Fruit fly (Drosophila melanogaster) whole organism, pupa: Measurements from ENCODE around the gene PolG1.

Source experiments
- CG12605 ChIP-seq: fragments of 200-800 bp; sonication (Bioruptor generic); IDR thresholded peaks from 2 replicates; pipeline ENCODE4 v1.3.6; 2022; ENCODE audit warnings: missing biosample characterization, missing genetic modification characterization
- CG17806 ChIP-seq: fragments of 200-800 bp; sonication (Bioruptor generic); optimal IDR thresholded peaks from 2 replicates; lab custom pipeline; 2018; ENCODE audit warnings: missing biosample characterization, mild to moderate bottlenecking, missing genetic modification characterization, moderate library complexity
- CG4496 ChIP-seq: fragments of 200-800 bp; sonication (Bioruptor generic); IDR thresholded peaks from 3 replicates; pipeline ENCODE4 v1.3.6; 2022; ENCODE audit warnings: missing biosample characterization, missing genetic modification characterization
- D1 ChIP-seq: fragments of 200-800 bp; sonication (Bioruptor generic); optimal IDR thresholded peaks from 2 replicates; lab custom pipeline; 2018; ENCODE audit warnings: missing biosample characterization, mild to moderate bottlenecking, missing genetic modification characterization, moderate library complexity
- EcR ChIP-seq: fragments of 200-800 bp; sonication (Bioruptor generic); optimal IDR thresholded peaks from 3 replicates; lab custom pipeline; 2019; ENCODE audit warnings: missing biosample characterization, missing genetic modification characterization, mild to moderate bottlenecking, moderate library complexity, missing genetic modification reagents
- Snoo ChIP-seq: fragments of 200-800 bp; sonication (Bioruptor generic); optimal IDR thresholded peaks from 3 replicates; lab custom pipeline; 2017; ENCODE audit warnings: missing biosample characterization, mild to moderate bottlenecking, missing genetic modification characterization, inconsistent platforms
- gl ChIP-seq: fragments of 200-800 bp; sonication (Bioruptor generic); optimal IDR thresholded peaks from 2 replicates; lab custom pipeline; 2018; ENCODE audit warnings: missing biosample characterization, mild to moderate bottlenecking, missing genetic modification characterization

DNA sequence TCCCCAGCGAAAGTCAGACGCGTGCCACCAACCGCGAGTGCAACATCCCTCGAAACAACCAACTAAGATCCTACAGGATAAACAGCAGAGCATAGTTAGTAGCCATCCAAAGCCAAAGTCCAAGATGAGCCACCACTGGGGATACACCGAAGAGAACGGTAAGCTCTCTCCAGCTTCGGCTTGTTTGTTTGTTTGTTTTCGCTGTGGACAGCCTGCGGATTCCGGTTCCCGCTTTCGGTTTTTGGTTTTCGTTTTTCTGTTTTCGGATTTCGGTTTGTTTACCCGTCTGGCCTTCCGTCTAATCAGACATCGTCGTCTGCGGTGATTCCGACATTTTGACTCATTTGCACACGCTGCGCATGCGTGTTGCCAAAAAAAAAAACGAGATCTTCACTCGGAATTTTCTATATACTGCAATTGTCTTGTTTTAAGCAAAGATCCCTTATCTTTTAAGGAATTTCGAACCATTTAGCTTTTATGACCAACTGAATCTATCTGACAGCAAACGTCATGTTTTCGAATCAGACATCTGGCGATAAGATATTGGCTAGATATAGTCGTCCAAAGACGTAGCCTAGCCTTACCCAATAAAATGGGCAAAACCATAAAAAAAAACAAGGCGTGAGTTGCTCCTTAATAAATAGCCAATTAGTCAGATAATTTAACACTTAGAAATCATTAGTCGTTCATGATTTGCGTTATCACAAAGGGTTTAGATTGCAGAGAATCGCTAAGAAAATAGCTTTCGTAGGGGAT lies 23.6 kb downstream of the PolG1 start:
- TF ChIP-seq D1, result no peak
- TF ChIP-seq CG4496 (GFP tag; lab: Robert Waterston, UW), result 0 out of 3 replicates have a peak, but pooled peaks have one; percentile 22
- no peak for TF ChIP-seq gl (tag; lab: Kevin White, UChicago)
- no peak for TF ChIP-seq CG17806 (tag; lab: Kevin White, UChicago)
- no peak for TF ChIP-seq CG12605 (GFP tag; lab: Robert Waterston, UW)
- no peak for TF ChIP-seq EcR (GFP tag; lab: Kevin White, UChicago)
- no peak for TF ChIP-seq Snoo (tag; lab: Kevin White, UChicago)
